Worm (Caenorhabditis elegans) whole organism, L4/young adult: ENCODE measurements around the gene nspb-8.

Source experiments
- W03F9.2 ChIP-seq: fragments of 150-350 bp; optimal IDR thresholded peaks from 2 replicates; lab custom pipeline; 2014; ENCODE audit warnings: missing biosample characterization, missing genetic modification characterization
- dao-5 ChIP-seq: sonication (generic microtip); optimal IDR thresholded peaks from 2 replicates; lab custom pipeline; 2016; ENCODE audit warnings: missing genotype, missing genetic modification characterization, moderate library complexity, missing compliant biosample characterization
- him-1 ChIP-seq: sonication (generic microtip); optimal IDR thresholded peaks from 2 replicates; lab custom pipeline; 2016; ENCODE audit warnings: missing genotype, missing genetic modification reagents, missing genetic modification characterization, missing compliant biosample characterization

nspb-8 gene

ce11 chrII:14580549-14580948, at the start of gene nspb-8, which contains the start of gene nspb-9:
Gene nspb-8, minus strand, starts transcription at chrII:14580649.
Gene nspb-9, plus strand, starts transcription at chrII:14580859.
- TF ChIP-seq dao-5 (no peak), him-1 (tag; lab: Kevin White, UChicago) (no peak), W03F9.2 (tag; lab: Kevin White, UChicago) (no peak)

- TF ChIP-seq W03F9.2 (tag; lab: Kevin White, UChicago) (no peak), him-1 (tag; lab: Kevin White, UChicago) (no peak), dao-5 (no peak)
Observed at ce11 chrII:14627330-14627729, 46.9 kb upstream of the nspb-8 start, which contains the start of gene tag-297. Gene tag-297, plus strand, starts transcription at chrII:14627630.

DNA sequence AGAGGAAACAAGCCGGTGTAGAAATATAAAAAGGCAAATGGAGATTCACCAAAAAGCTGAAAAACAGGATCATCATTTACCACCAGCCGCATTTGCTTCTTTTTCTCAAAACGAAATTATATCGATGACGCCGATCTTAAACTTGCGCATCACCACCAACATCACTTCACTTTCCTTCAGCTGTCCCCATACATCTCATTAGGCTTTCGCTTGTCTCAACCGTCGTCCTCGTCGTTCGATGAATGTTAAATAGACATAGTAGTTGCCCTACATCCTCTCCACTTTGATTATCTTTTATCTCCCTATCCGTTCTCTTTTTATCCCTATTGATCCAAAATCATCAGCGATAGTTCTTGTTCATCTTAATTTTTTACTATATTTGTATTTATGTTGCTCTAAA, 46.4 kb upstream of the nspb-8 start:
- TF ChIP-seq him-1 (tag; lab: Kevin White, UChicago) (no peak), W03F9.2 (tag; lab: Kevin White, UChicago) (no peak), dao-5 (no peak)

DNA sequence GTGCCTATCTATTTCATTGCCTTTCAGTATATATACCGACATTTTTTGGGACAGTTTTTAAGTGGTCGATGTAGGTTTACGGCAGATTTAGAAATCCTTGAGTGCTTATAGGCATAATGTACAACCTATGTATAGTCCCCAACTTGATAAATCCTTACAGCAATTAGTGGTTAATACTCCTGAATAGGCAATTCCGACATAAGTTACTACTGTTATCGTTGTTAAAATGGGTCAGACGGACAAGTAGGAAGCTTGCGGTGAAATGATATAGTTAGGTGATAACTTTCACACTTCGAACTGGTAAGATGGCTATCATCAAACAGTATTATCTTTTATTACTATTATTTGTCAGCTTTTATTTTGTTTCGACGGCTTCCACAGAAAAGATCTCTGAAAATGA, 42.3 kb upstream of the nspb-8 start, which contains the start of gene mltn-10:
Gene mltn-10 (plus strand): TSS at position 301 of the 400 bp plus-strand sequence.
- TF ChIP-seq him-1 (tag; lab: Kevin White, UChicago), result no peak
- no peak for TF ChIP-seq W03F9.2 (tag; lab: Kevin White, UChicago)
- TF ChIP-seq dao-5, result no peak

DNA sequence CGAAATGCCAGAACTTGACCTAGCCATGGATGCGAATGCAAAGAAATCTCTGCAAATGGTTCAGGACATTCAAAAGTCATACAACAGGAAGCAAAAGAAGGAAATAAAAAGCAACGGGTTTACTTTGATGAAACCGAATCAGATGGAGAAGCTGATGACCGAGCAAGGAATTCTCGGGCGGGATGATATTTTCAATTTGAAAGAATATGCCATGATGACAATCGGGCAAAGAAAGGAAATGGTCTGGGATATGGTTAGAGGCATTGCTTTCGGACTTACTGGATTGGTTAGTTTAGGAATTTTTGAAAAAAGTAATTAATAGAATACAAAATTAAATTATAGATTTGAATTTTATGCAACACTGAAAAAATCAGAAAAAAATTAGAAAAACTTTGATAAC, 40.3 kb upstream of the nspb-8 start:
- TF ChIP-seq W03F9.2 (tag; lab: Kevin White, UChicago) (no peak), him-1 (tag; lab: Kevin White, UChicago) (no peak), dao-5 (no peak)

ce11 chrII:14619806-14620205, 39.4 kb upstream of the nspb-8 start:
- TF ChIP-seq W03F9.2 (tag; lab: Kevin White, UChicago) (no peak), dao-5 (no peak), him-1 (tag; lab: Kevin White, UChicago) (no peak)

DNA sequence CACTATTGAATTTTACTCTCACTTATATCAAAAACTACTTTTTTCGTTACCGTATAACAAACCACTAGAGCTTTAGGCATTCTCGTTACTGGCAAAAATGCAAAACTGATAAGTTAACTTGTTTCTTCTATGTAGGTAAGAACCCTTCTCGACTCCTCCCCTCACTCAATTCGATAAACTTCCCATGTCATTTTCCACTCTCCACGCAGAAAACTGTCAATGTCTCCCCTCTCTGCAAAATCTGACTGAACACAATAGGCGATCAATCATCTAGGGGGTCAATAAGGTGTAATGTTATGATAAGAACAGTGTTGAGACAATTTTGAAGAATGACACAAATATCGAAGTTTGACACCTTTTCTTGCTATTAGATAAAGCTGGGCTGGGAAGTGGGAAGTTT, 38.3 kb upstream of the nspb-8 start:
- no peak for TF ChIP-seq W03F9.2 (tag; lab: Kevin White, UChicago)
- TF ChIP-seq him-1 (tag; lab: Kevin White, UChicago), result no peak
- TF ChIP-seq dao-5, result no peak

ce11 chrII:14618158-14618557, 37.7 kb upstream of the nspb-8 start:
- TF ChIP-seq W03F9.2 (tag; lab: Kevin White, UChicago) (no peak), him-1 (tag; lab: Kevin White, UChicago) (no peak), dao-5 (no peak)

DNA sequence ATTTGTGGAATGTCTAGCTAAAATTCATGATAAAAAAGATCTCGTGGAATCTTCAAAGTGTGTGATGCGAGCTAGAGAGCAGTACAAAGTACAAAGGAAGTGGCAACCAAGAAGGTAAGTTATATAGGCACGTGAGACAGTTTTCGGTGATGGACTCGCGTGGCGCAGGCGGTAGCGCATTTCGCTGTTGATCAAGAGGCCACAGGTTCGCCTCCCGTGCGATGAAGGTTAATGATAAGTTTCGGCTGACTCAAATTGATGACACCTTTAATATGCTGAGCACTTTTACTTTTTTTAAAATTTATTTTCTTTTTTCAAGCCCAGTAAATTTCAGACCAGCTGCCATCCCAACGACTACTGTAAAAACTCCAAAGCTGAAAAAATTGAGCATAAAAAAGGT, 36.5 kb upstream of the nspb-8 start:
- no peak for TF ChIP-seq him-1 (tag; lab: Kevin White, UChicago)
- TF ChIP-seq W03F9.2 (tag; lab: Kevin White, UChicago), result no peak
- TF ChIP-seq dao-5, result peak; percentile 74

- TF ChIP-seq W03F9.2 (tag; lab: Kevin White, UChicago) (no peak), him-1 (tag; lab: Kevin White, UChicago) (no peak), dao-5 (no peak)
Observed at ce11 chrII:14616402-14616801, 36.0 kb upstream of the nspb-8 start.

DNA sequence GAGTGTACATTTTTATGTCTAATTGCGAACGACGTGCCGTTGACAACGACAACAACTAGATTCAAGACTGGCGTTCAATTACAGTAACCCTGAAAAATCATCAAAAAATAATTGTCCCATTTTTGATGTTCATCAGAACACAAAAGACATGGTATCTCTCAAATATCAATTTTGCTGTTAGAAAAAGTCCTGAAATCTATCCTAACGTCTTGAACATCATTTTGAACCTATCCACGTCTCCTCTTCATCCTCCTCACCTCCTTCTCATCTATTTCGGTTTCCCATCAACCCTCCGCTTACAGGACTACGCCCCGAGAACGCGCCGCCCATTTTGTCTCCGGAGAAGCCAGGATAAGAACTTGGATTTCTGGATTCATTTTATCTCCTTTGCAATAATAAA, 35.3 kb upstream of the nspb-8 start, which contains the start of gene mltn-9:
Gene mltn-9 (plus strand): TSS at position 301 of the 400 bp plus-strand sequence.
- no peak for TF ChIP-seq dao-5
- TF ChIP-seq W03F9.2 (tag; lab: Kevin White, UChicago), result no peak
- no peak for TF ChIP-seq him-1 (tag; lab: Kevin White, UChicago)

- TF ChIP-seq dao-5, result no peak
- TF ChIP-seq W03F9.2 (tag; lab: Kevin White, UChicago), result no peak
- TF ChIP-seq him-1 (tag; lab: Kevin White, UChicago), result no peak
Observed at ce11 chrII:14611307-14611706, 30.9 kb upstream of the nspb-8 start.

ce11 chrII:14610492-14611142, 30.2 kb upstream of the nspb-8 start:
- TF ChIP-seq him-1 (tag; lab: Kevin White, UChicago) (no peak), W03F9.2 (tag; lab: Kevin White, UChicago) (no peak), dao-5 (no peak)

DNA sequence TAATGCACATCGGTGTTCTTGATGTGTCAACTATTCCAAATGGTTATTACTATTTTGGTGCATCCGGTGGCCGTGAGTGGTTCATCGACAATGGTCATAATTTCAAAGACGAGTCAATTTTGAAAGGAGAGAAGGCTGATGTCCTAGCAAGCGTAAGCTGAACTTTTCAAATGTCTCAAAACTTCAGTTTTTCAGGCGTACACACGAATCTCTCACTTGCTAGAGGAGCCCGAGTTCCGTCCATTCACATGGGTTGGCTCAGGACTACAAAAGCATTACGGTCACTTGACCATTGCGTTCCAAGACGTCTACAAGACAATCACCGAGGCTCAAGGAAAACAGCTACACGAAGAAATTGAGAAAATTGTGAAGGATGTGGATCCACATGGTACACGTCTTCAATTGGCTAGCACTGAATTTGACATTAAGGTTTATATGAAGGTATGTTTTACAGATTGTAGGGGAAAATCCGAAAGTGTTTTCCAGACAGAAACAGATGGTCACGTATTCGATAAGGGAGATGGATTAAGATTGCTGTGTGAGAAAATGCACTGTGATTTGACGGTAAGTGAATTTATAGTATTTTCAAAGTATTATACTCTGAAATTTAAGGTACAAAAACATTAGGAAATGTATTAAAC, 29.0 kb upstream of the nspb-8 start:
- no peak for TF ChIP-seq him-1 (tag; lab: Kevin White, UChicago)
- TF ChIP-seq dao-5, result no peak
- TF ChIP-seq W03F9.2 (tag; lab: Kevin White, UChicago), result no peak
